Fruit fly (Drosophila melanogaster): ENCODE data around the gene CG31937.

The CG31937 gene

DNA sequence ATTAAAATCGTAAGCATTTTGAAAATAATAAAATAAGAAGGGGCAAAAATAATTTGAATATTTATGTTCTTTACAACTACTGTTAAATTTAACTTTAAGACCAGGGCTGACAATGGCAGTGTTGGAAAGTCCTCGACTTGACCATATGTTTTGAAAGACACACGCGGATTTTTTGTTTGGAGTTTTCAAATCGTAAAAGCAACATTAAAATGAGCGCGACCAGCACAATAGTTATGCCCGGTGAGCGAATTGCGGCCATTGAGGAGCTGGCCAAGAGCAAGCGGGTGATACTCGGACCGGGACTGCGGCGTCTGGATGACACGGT lies 1.1 kb upstream of the CG31937 start, which contains the start of gene Rrp40 (continued):
- peak; percentile 38; the same call in 1 of the 3 replicates for TF ChIP-seq CG34422 (GFP tag; IDR thresholded peaks at IDR 0.05)
- no peak for TF ChIP-seq Aef1 (GFP tag; IDR thresholded peaks at IDR 0.05)
- no peak for TF ChIP-seq CG15514 (GFP tag; optimal IDR thresholded peaks at IDR 0.05)
- TF ChIP-seq CG30020 (tag; optimal IDR thresholded peaks at IDR 0.05): no peak
- TF ChIP-seq Xbp1 (GFP tag; optimal IDR thresholded peaks at IDR 0.05): no peak
- TF ChIP-seq cas (GFP tag; IDR thresholded peaks at IDR 0.05): no peak
- peak; percentile 3 for TF ChIP-seq Max (GFP tag; optimal IDR thresholded peaks at IDR 0.05)
- TF ChIP-seq z (GFP tag; IDR thresholded peaks at IDR 0.05): no peak
- no peak for TF ChIP-seq usp (GFP tag; optimal IDR thresholded peaks at IDR 0.05)
- TF ChIP-seq vvl (GFP tag; IDR thresholded peaks at IDR 0.05): peak; percentile 48
- no peak for TF ChIP-seq CG18619 (GFP tag; optimal IDR thresholded peaks at IDR 0.05)
- peak; percentile 66 for TF ChIP-seq dm (GFP tag; optimal IDR thresholded peaks at IDR 0.05)
- no peak for TF ChIP-seq Optix (GFP tag; IDR thresholded peaks at IDR 0.05)
- 0 out of 2 replicates have a peak, but pooled peaks have one; percentile 7 for TF ChIP-seq Rfx (GFP tag; IDR thresholded peaks at IDR 0.05)
- TF ChIP-seq p53 (GFP tag; optimal IDR thresholded peaks at IDR 0.05): no peak
- no peak for TF ChIP-seq her (GFP tag; optimal IDR thresholded peaks at IDR 0.05)
- TF ChIP-seq Oli (tag; optimal IDR thresholded peaks at IDR 0.05): peak; percentile 13
- TF ChIP-seq slou (GFP tag; optimal IDR thresholded peaks at IDR 0.05): no peak
- TF ChIP-seq ftz-f1 (GFP tag; optimal IDR thresholded peaks at IDR 0.05): no peak
- no peak for TF ChIP-seq CG18262 (tag; optimal IDR thresholded peaks at IDR 0.05)
- peak; percentile 94 for TF ChIP-seq CG10267 (tag; optimal IDR thresholded peaks at IDR 0.05)
- no peak for TF ChIP-seq mld (GFP tag; IDR thresholded peaks at IDR 0.05; ENCODE audit: partially characterized antibody)
- no peak for TF ChIP-seq CG34376 (GFP tag; optimal IDR thresholded peaks at IDR 0.05)
- TF ChIP-seq tap (tag; optimal IDR thresholded peaks at IDR 0.05): no peak
- no peak for TF ChIP-seq vfl (GFP tag; optimal IDR thresholded peaks at IDR 0.05)
- TF ChIP-seq Sry-β (GFP tag; optimal IDR thresholded peaks at IDR 0.05): no peak
- TF ChIP-seq CG12659 (GFP tag; optimal IDR thresholded peaks at IDR 0.05): peak; percentile 38
- no peak for TF ChIP-seq CG3407 (GFP tag; optimal IDR thresholded peaks at IDR 0.05)
- TF ChIP-seq CG14710 (tag; optimal IDR thresholded peaks at IDR 0.05): peak; percentile 4
- 0 out of 2 replicates have a peak, but pooled peaks have one; percentile 22 for TF ChIP-seq sna (GFP tag; IDR thresholded peaks at IDR 0.05; ENCODE audit: partially characterized antibody)
- no peak for TF ChIP-seq Asciz (GFP tag; optimal IDR thresholded peaks at IDR 0.05)
- TF ChIP-seq Hr3 (GFP tag; optimal IDR thresholded peaks at IDR 0.05): no peak
- no peak for TF ChIP-seq PHDP (tag; optimal IDR thresholded peaks at IDR 0.05)
- no peak for TF ChIP-seq lbe (GFP tag; optimal IDR thresholded peaks at IDR 0.05)
- TF ChIP-seq MBD-R2 (GFP tag; IDR thresholded peaks at IDR 0.05): peak; percentile 74
- TF ChIP-seq CG16813 (GFP tag; IDR thresholded peaks at IDR 0.05; ENCODE audit: partially characterized antibody): no peak
- peak; percentile 55 to 96 for TF ChIP-seq crp (GFP tag; optimal IDR thresholded peaks at IDR 0.05)
- peak; percentile 21; the same call in 1 of the 2 replicates for TF ChIP-seq CG13287 (GFP tag; IDR thresholded peaks at IDR 0.05; ENCODE audit: partially characterized antibody)

DNA sequence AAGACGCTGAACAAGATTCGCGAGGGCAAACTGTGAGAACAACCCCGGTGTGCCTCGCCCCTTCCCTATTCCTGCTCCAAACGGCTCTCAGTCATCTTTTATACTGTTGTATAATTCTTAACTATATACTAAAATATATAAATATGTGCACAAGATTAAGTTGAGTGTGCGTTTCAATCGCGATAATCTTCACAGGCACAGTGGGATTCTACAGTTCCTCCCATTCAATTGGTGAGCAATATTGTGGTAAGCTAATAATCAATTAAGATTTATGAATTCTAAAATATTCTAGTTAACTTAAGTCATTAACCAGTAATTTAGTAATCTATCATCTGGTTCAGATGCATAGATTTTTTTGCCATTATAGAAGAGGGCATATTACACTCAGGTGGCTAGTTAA lies 1.2 kb downstream of the CG31937 start:
- TF ChIP-seq croc (GFP tag; conservative IDR thresholded peaks at IDR 0.05) (no peak), Hmr (GFP tag; optimal IDR thresholded peaks at IDR 0.05) (peak; percentile 21)

All from whole organism, embryonic.